Fruit fly (Drosophila melanogaster) whole organism, wandering third instar larva: ENCODE results near the gene CG34109.

Experiments
- Abd-B ChIP-seq: fragments of >200 bp; optimal IDR thresholded peaks from 2 replicates; lab custom pipeline; 2017; ENCODE audit warnings: missing biosample characterization, missing genetic modification characterization
- CG32264 ChIP-seq: fragments of 200-800 bp; sonication (Bioruptor generic); optimal IDR thresholded peaks from 2 replicates; lab custom pipeline; 2016; ENCODE audit warnings: missing biosample characterization, missing genetic modification characterization
- CG9705 ChIP-seq: fragments of 200-800 bp; sonication (Bioruptor generic); optimal IDR thresholded peaks from 2 replicates; lab custom pipeline; 2018; ENCODE audit warnings: missing biosample characterization, mild to moderate bottlenecking, missing genetic modification characterization
- CrebA ChIP-seq: fragments of 200-800 bp; sonication (Bioruptor generic); optimal IDR thresholded peaks from 2 replicates; lab custom pipeline; 2016; ENCODE audit warnings: missing biosample characterization, mild to moderate bottlenecking, missing genetic modification characterization, borderline replicate concordance
- Dfd ChIP-seq: fragments of >200 bp; optimal IDR thresholded peaks from 2 replicates; lab custom pipeline; 2017; ENCODE audit warnings: missing biosample characterization, missing genetic modification characterization
- Dif ChIP-seq: fragments of 200-275, 200-300 bp; sonication (Bioruptor generic); optimal IDR thresholded peaks from 2 replicates; lab custom pipeline; 2018; ENCODE audit warnings: missing biosample characterization, missing genetic modification characterization; ENCODE audit not compliant: partially characterized antibody
- GATAd ChIP-seq: sonication (Bioruptor generic); optimal IDR thresholded peaks from 2 replicates; lab custom pipeline; 2016; ENCODE audit warnings: missing biosample characterization, missing genetic modification characterization
- HLH106 ChIP-seq: fragments of 200-800 bp; optimal IDR thresholded peaks from 3 replicates; lab custom pipeline; 2019; ENCODE audit warnings: missing biosample characterization, mild to moderate bottlenecking, missing genetic modification characterization, moderate library complexity
- Hnf4 ChIP-seq: fragments of 200-800 bp; sonication (Bioruptor generic); optimal IDR thresholded peaks from 2 replicates; lab custom pipeline; 2016; ENCODE audit warnings: missing biosample characterization, mild to moderate bottlenecking, missing genetic modification characterization
- Hr78 ChIP-seq: fragments of >200 bp; optimal IDR thresholded peaks from 2 replicates; lab custom pipeline; 2017; ENCODE audit warnings: missing biosample characterization, missing genetic modification characterization
- Hr83 ChIP-seq: fragments of 200-300 bp; sonication (Bioruptor generic); optimal IDR thresholded peaks from 2 replicates; lab custom pipeline; 2016; ENCODE audit warnings: missing biosample characterization, mild to moderate bottlenecking, missing genetic modification characterization, moderate library complexity; ENCODE audit not compliant: poor library complexity, severe bottlenecking
- Jra ChIP-seq: sonication (Bioruptor generic); optimal IDR thresholded peaks from 2 replicates; lab custom pipeline; 2016; ENCODE audit warnings: missing biosample characterization, missing genetic modification characterization
- Mio ChIP-seq: sonication (Bioruptor generic); optimal IDR thresholded peaks from 2 replicates; lab custom pipeline; 2016; ENCODE audit warnings: missing biosample characterization, missing genetic modification characterization
- Myc ChIP-seq: fragments of >200 bp; optimal IDR thresholded peaks from 2 replicates; lab custom pipeline; 2017
- N ChIP-seq: fragments of >200 bp; optimal IDR thresholded peaks from 2 replicates; lab custom pipeline; 2018; ENCODE audit warnings: missing biosample characterization, missing external identifiers, missing genetic modification characterization
- OdsH ChIP-seq: fragments of 200-800 bp; sonication (Bioruptor generic); optimal IDR thresholded peaks from 2 replicates; lab custom pipeline; 2016; ENCODE audit warnings: missing biosample characterization, mild to moderate bottlenecking, missing genetic modification characterization
- Rel ChIP-seq, 2 experiments: fragments of 200-800 bp; sonication (Bioruptor generic) in 1 of 2; optimal IDR thresholded peaks; 2 replicates in 1 of 2; 3 replicates in 1 of 2; lab custom pipeline; 2016 to 2019; ENCODE audit warnings: mild to moderate bottlenecking in 2 of 2, missing biosample characterization in 2 of 2, missing genetic modification characterization in 2 of 2, moderate library complexity in 1 of 2
- Sp1 ChIP-seq: fragments of 200-800 bp; sonication (Bioruptor generic); optimal IDR thresholded peaks from 3 replicates; lab custom pipeline; 2019; ENCODE audit warnings: missing biosample characterization, mild to moderate bottlenecking, missing genetic modification characterization, moderate library complexity
- Vsx2 ChIP-seq: fragments of 200-300, 225-300 bp; sonication (Bioruptor generic); optimal IDR thresholded peaks from 2 replicates; lab custom pipeline; 2018; ENCODE audit warnings: missing biosample characterization, missing genetic modification characterization; ENCODE audit not compliant: partially characterized antibody
- br ChIP-seq: fragments of 200-800 bp; sonication (Bioruptor generic); optimal IDR thresholded peaks from 2 replicates; lab custom pipeline; 2016; ENCODE audit warnings: missing biosample characterization, missing genetic modification characterization
- brk ChIP-seq: fragments of 200-800 bp; sonication (Bioruptor generic); optimal IDR thresholded peaks from 2 replicates; lab custom pipeline; 2016; ENCODE audit warnings: missing biosample characterization, mild to moderate bottlenecking, missing genetic modification characterization
- dl ChIP-seq, 2 experiments: fragments of 175-275, 200-275 bp in 1 of 2; fragments of 200-275 bp in 1 of 2; sonication (Bioruptor generic); optimal IDR thresholded peaks; lab custom pipeline; 2018; ENCODE audit warnings: mild to moderate bottlenecking in 2 of 2, missing biosample characterization in 2 of 2, missing genetic modification characterization in 2 of 2, moderate library complexity in 2 of 2; ENCODE audit not compliant: partially characterized antibody in 2 of 2, insufficient read depth in 1 of 2
- dmrt93B ChIP-seq: fragments of 200-800 bp; sonication (Bioruptor generic); optimal IDR thresholded peaks from 2 replicates; lab custom pipeline; 2018; ENCODE audit warnings: missing biosample characterization, mild to moderate bottlenecking, missing genetic modification characterization
- dsf ChIP-seq: sonication (Bioruptor generic); optimal IDR thresholded peaks from 2 replicates; lab custom pipeline; 2016; ENCODE audit warnings: missing biosample characterization, missing genetic modification characterization, borderline replicate concordance
- ey ChIP-seq: fragments of 200-800 bp; sonication (Bioruptor generic); optimal IDR thresholded peaks from 2 replicates; lab custom pipeline; 2016; ENCODE audit warnings: missing biosample characterization, missing genetic modification characterization
- foxo ChIP-seq, 2 experiments: fragments of 200-800 bp; sonication (Bioruptor generic); optimal IDR thresholded peaks; 2 replicates in 1 of 2; 3 replicates in 1 of 2; lab custom pipeline; 2016 to 2017; ENCODE audit warnings: missing biosample characterization in 2 of 2, missing genetic modification characterization in 2 of 2
- fru ChIP-seq: fragments of 200-800 bp; sonication (Bioruptor generic); optimal IDR thresholded peaks from 3 replicates; lab custom pipeline; 2016; ENCODE audit warnings: missing biosample characterization, mild to moderate bottlenecking, missing genetic modification characterization
- h ChIP-seq: fragments of 200-800 bp; sonication (Bioruptor generic); optimal IDR thresholded peaks from 3 replicates; lab custom pipeline; 2016; ENCODE audit warnings: missing biosample characterization, mild to moderate bottlenecking, missing genetic modification characterization
- jim ChIP-seq: fragments of 175-275, 200-325 bp; sonication (Bioruptor generic); optimal IDR thresholded peaks from 2 replicates; lab custom pipeline; 2016; ENCODE audit warnings: missing biosample characterization, mild to moderate bottlenecking, missing genetic modification characterization
- lola ChIP-seq: fragments of >200 bp; optimal IDR thresholded peaks from 2 replicates; lab custom pipeline; 2017; ENCODE audit warnings: missing biosample characterization, missing genetic modification characterization
- pan ChIP-seq: fragments of >200 bp; optimal IDR thresholded peaks from 2 replicates; lab custom pipeline; 2017
- psq ChIP-seq: fragments of 200-800 bp; sonication (Bioruptor generic); optimal IDR thresholded peaks from 3 replicates; lab custom pipeline; 2017; ENCODE audit warnings: missing biosample characterization, mild to moderate bottlenecking, missing genetic modification characterization, moderate library complexity
- rgr ChIP-seq: fragments of 200-800 bp; sonication (Bioruptor generic); optimal IDR thresholded peaks from 3 replicates; lab custom pipeline; 2016; ENCODE audit warnings: missing biosample characterization, mild to moderate bottlenecking, missing genetic modification characterization
- sage ChIP-seq: fragments of 200-800 bp; sonication (Bioruptor generic); optimal IDR thresholded peaks from 2 replicates; lab custom pipeline; 2016; ENCODE audit warnings: missing biosample characterization, mild to moderate bottlenecking, missing genetic modification characterization
- sv ChIP-seq: fragments of 200-800 bp; sonication (Bioruptor generic); optimal IDR thresholded peaks from 3 replicates; lab custom pipeline; 2016; ENCODE audit warnings: missing biosample characterization, missing genetic modification characterization
- tai ChIP-seq: sonication (Bioruptor generic); optimal IDR thresholded peaks from 2 replicates; lab custom pipeline; 2016; ENCODE audit warnings: missing biosample characterization, missing genetic modification characterization
- woc ChIP-seq: sonication (Bioruptor generic); optimal IDR thresholded peaks from 2 replicates; lab custom pipeline; 2016; ENCODE audit warnings: missing biosample characterization, mild to moderate bottlenecking, missing genetic modification characterization

The CG34109 gene

DNA sequence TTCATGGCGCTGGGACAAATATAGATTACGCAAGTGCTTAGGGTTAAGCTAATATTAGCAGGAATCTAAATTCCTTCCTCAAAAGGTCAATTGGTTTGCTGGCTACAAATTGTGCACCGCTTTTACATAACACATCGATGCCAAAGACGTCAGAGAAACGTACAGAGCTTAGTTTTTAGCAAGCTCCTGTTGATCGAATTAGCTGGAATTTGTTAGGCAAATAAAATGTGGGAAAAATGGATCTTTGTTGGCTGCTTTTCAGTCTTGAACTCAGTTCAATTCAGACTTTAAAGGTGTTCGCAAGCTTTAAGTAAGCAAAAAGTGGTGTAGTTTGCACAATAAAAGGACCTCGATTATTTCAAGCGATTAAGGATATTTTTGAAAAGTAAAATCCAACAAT lies at the start of gene CG34109:
CG34109 (plus strand) TSS at position 301 of the 400 bp plus-strand sequence.
- no peak for TF ChIP-seq rgr (GFP tag; lab: Kevin White, UChicago)
- TF ChIP-seq Hr83 (GFP tag; lab: Kevin White, UChicago): no peak
- no peak for TF ChIP-seq Dfd
- no peak for TF ChIP-seq Dif
- TF ChIP-seq Hnf4 (GFP tag; lab: Kevin White, UChicago): no peak
- no peak for TF ChIP-seq N
- no peak for TF ChIP-seq Rel (GFP tag; optimal IDR thresholded peaks at IDR 0.05; lab: Kevin White, UChicago)
- no peak for TF ChIP-seq Rel (tag; optimal IDR thresholded peaks at IDR 0.05; lab: Kevin White, UChicago)
- TF ChIP-seq h (GFP tag; lab: Kevin White, UChicago): no peak
- no peak for TF ChIP-seq dsf (GFP tag; lab: Kevin White, UChicago)
- no peak for TF ChIP-seq Abd-B (GFP tag; lab: Kevin White, UChicago)
- no peak for TF ChIP-seq tai (GFP tag; lab: Kevin White, UChicago)
- no peak for TF ChIP-seq CG9705 (GFP tag; lab: Kevin White, UChicago)
- no peak for TF ChIP-seq brk (GFP tag; lab: Kevin White, UChicago)
- TF ChIP-seq, all 38 proteins: peak for 0

dm6 chr2L:10049280-10049679 lies 44.6 kb upstream of the CG34109 start, which contains the start of gene CG33301:
TSS of gene CG33301 (plus strand) at chr2L:10049580.
- no peak for TF ChIP-seq Myc (lab: Kevin White, UChicago)
- no peak for TF ChIP-seq GATAd (GFP tag; lab: Kevin White, UChicago)
- no peak for TF ChIP-seq h (GFP tag; lab: Kevin White, UChicago)
- TF ChIP-seq jim (GFP tag; lab: Kevin White, UChicago): no peak
- no peak for TF ChIP-seq sage (GFP tag; lab: Kevin White, UChicago)
- no peak for TF ChIP-seq foxo (GFP tag; optimal IDR thresholded peaks at IDR 0.05; lab: Kevin White, UChicago)
- TF ChIP-seq OdsH: no peak
- TF ChIP-seq, all 38 proteins: peak for 0

dm6 chr2L:10053583-10054263 lies 40.2 kb upstream of the CG34109 start, which contains the start of gene Cpr31A:
TSS of gene Cpr31A (plus strand) at chr2L:10054213.
- no peak for TF ChIP-seq Dfd

- TF ChIP-seq rgr (GFP tag; lab: Kevin White, UChicago): no peak
- no peak for TF ChIP-seq jim (GFP tag; lab: Kevin White, UChicago)
- no peak for TF ChIP-seq tai (GFP tag; lab: Kevin White, UChicago)
- TF ChIP-seq Hr83 (GFP tag; lab: Kevin White, UChicago): no peak
These were observed 37.2 kb upstream of the CG34109 start, which contains the start of gene Pen for dm6 chr2L:10056705-10057104. TSS of gene Pen (plus strand) at chr2L:10056900.

DNA sequence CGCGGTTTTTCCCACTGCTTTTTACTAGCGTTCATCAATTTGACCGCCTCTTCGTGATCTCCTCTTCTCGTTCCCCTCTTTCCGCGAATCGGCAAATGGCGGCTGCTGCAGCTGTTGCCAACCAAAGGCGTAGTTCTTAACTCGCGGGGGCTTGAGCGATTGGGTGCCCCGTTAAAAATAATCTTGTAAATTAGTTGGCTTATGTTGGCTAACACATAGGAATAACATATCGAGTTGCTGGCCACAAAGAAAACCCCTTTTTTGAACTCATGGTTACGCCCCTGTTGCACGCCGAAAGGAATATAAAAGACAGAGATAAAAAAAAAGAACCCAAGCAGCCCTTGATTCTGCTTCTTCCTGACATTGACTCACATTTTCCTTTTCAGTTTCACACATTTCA lies 36.7 kb upstream of the CG34109 start:
- TF ChIP-seq Myc (lab: Kevin White, UChicago) (no peak), woc (GFP tag; lab: Kevin White, UChicago) (peak; percentile 91), Sp1 (GFP tag; lab: Kevin White, UChicago) (peak; percentile 95), Hr78 (no peak), lola (GFP tag; lab: Kevin White, UChicago) (no peak), Jra (peak; percentile 87), tai (GFP tag; lab: Kevin White, UChicago) (peak; percentile 94), pan (no peak), br (GFP tag; lab: Kevin White, UChicago) (peak; percentile 96), sage (GFP tag; lab: Kevin White, UChicago) (peak; percentile 95), Rel (GFP tag; optimal IDR thresholded peaks at IDR 0.05; lab: Kevin White, UChicago) (peak; percentile 61), Rel (tag; optimal IDR thresholded peaks at IDR 0.05; lab: Kevin White, UChicago) (peak; percentile 83), fru (GFP tag; lab: Kevin White, UChicago) (peak; percentile 96), GATAd (GFP tag; lab: Kevin White, UChicago) (peak; percentile 77), jim (GFP tag; lab: Kevin White, UChicago) (peak; percentile 38), Mio (GFP tag; lab: Kevin White, UChicago) (peak; percentile 69), CG9705 (GFP tag; lab: Kevin White, UChicago) (peak; percentile 92), CrebA (peak; percentile 83), dl (GFP tag; optimal IDR thresholded peaks at IDR 0.05; lab: Kevin White, UChicago; ENCODE audit: insufficient read depth in 1 of 2, partially characterized antibody in 2 of 2) (no peak), sv (GFP tag; lab: Kevin White, UChicago) (no peak), Vsx2 (GFP tag; lab: Kevin White, UChicago) (no peak), Dif (no peak), psq (GFP tag; lab: Kevin White, UChicago) (peak; percentile 96), dmrt93B (GFP tag; lab: Kevin White, UChicago) (peak; percentile 95), Hr83 (GFP tag; lab: Kevin White, UChicago) (peak; percentile 93), CG32264 (GFP tag; lab: Kevin White, UChicago) (peak; percentile 91), dsf (GFP tag; lab: Kevin White, UChicago) (peak; percentile 85), HLH106 (tag; lab: Kevin White, UChicago) (peak; percentile 98), rgr (GFP tag; lab: Kevin White, UChicago) (peak; percentile 96), Dfd (no peak), ey (GFP tag; lab: Kevin White, UChicago) (peak; percentile 95), Abd-B (GFP tag; lab: Kevin White, UChicago) (no peak), h (GFP tag; lab: Kevin White, UChicago) (peak; percentile 96)
